Fruit fly (Drosophila melanogaster): ENCODE data around the gene CG13912.

CG13912 gene

DNA sequence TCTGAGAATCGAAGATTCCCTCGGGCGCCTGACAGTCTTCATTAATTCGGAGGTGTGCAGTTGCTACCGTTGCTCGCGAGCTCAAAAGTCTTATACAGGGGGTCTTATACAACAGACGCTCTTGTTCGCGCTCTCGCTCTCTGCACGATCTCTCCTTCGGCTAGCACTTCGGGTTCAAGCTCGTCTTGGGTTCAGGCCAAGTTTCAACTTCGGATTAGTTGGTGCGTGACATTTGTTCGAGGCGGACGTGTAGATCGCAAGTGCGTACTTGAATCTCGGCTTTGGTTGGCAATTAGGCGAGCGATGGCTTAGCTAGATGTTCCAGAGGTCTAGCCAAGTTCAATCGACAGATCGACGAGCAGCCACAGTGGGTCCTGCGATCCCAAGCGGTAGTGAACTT lies 18.8 kb downstream of the CG13912 start:
- TF ChIP-seq Dif (GFP tag; optimal IDR thresholded peaks at IDR 0.05; ENCODE audit: partially characterized antibody) (peak; percentile 36), lola (GFP tag; optimal IDR thresholded peaks at IDR 0.05) (no peak), dl (GFP tag; optimal IDR thresholded peaks at IDR 0.05; ENCODE audit: insufficient read depth in 1 of 2, partially characterized antibody in 2 of 2) (peak in 1 of 2 experiments; percentile 1)

DNA sequence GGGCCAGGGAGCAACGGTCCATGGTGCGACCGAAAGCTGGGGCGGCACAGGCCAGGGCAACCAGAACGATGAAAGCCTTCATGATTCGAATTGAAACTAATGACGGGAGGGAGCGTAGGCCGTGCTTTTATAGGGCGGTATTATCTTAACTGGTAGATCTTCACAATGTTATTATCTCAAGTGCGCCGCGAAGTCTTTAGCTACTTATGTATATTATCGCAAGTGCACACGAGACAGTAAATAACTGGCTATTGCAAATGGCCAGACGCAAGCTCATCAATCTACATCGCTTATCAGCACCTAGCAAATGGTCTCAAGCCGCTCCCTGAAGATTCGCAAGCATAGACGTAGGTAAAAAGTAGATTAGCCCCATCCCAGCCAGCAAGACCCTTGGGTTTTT lies 21.7 kb downstream of the CG13912 start, which contains the start of gene LysD:
LysD (minus strand) TSS at position 101 of the 400 bp plus-strand sequence.
- no peak for TF ChIP-seq Jra (GFP tag; optimal IDR thresholded peaks at IDR 0.05)
- TF ChIP-seq Abd-B (GFP tag; optimal IDR thresholded peaks at IDR 0.05): no peak
- TF ChIP-seq Mio (GFP tag; optimal IDR thresholded peaks at IDR 0.05): no peak
- no peak for TF ChIP-seq Myc (optimal IDR thresholded peaks at IDR 0.05)
- TF ChIP-seq CrebA (GFP tag; optimal IDR thresholded peaks at IDR 0.05; ENCODE audit: borderline replicate concordance): no peak
- no peak for TF ChIP-seq HLH106 (tag; optimal IDR thresholded peaks at IDR 0.05)
- TF ChIP-seq usp (GFP tag; optimal IDR thresholded peaks at IDR 0.05): no peak
- no peak for TF ChIP-seq Dif (GFP tag; optimal IDR thresholded peaks at IDR 0.05; ENCODE audit: partially characterized antibody)
- no peak for TF ChIP-seq rgr (GFP tag; optimal IDR thresholded peaks at IDR 0.05)
- no peak for TF ChIP-seq brk (GFP tag; optimal IDR thresholded peaks at IDR 0.05)
- TF ChIP-seq pan (optimal IDR thresholded peaks at IDR 0.05): no peak
- TF ChIP-seq h (GFP tag; optimal IDR thresholded peaks at IDR 0.05): no peak
- no peak for TF ChIP-seq OdsH (GFP tag; optimal IDR thresholded peaks at IDR 0.05)
- no peak for TF ChIP-seq dl (GFP tag; optimal IDR thresholded peaks at IDR 0.05; ENCODE audit: insufficient read depth in 1 of 2, partially characterized antibody in 2 of 2)

DNA sequence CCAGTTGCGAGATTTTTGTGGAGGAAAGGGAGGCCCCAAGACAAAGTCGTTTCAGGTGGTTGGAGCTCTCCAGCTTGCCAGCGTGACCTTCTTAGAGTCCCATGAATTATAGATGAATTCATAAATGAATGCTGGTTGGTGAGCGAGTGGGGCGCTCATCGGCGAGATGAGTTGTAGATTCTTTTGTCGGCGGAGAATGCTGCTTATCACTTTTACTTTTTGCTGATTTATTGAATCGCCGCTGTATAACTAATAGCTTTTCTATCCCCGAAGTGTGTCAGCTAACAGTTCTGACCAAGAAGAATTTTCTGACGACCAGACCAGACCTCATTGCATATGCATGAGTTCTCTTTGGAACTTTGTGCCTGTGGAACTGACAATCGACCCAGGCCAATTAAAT lies 22.7 kb downstream of the CG13912 start:
- TF ChIP-seq lola (GFP tag; optimal IDR thresholded peaks at IDR 0.05): no peak

DNA sequence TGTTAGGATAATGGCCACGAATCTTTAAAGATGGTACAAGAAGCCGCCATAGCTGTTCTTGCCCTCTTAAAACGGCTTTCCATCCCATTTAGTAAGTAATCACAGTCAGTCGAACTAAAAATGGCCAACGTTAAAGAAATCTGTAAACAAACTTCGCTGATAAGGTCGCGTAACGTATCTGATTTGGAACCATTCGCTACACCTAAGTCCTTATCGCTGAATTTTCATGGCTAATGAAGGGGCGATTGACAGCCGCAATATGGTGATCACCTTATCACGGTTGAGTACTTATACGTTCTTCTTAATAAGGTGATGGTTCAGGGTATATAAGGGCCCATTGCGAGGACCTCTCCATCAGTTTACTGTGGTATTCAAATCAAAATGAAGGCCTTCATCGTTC lies 23.2 kb downstream of the CG13912 start, which contains the start of gene LysE:
LysE (plus strand) TSS at position 257 of the 400 bp plus-strand sequence.
- TF ChIP-seq Vsx2 (GFP tag; optimal IDR thresholded peaks at IDR 0.05; ENCODE audit: partially characterized antibody): no peak
- TF ChIP-seq Sp1 (GFP tag; optimal IDR thresholded peaks at IDR 0.05): no peak
- TF ChIP-seq Hr78 (GFP tag; optimal IDR thresholded peaks at IDR 0.05): no peak
- TF ChIP-seq GATAd (GFP tag; optimal IDR thresholded peaks at IDR 0.05): no peak
- TF ChIP-seq foxo (GFP tag; optimal IDR thresholded peaks at IDR 0.05): no peak
- no peak for TF ChIP-seq dmrt93B (GFP tag; optimal IDR thresholded peaks at IDR 0.05)
- TF ChIP-seq fru (GFP tag; optimal IDR thresholded peaks at IDR 0.05): no peak
- no peak for TF ChIP-seq rgr (GFP tag; optimal IDR thresholded peaks at IDR 0.05)
- TF ChIP-seq sv (GFP tag; optimal IDR thresholded peaks at IDR 0.05): no peak
- TF ChIP-seq CG9705 (GFP tag; optimal IDR thresholded peaks at IDR 0.05): no peak
- no peak for TF ChIP-seq pan (optimal IDR thresholded peaks at IDR 0.05)

DNA sequence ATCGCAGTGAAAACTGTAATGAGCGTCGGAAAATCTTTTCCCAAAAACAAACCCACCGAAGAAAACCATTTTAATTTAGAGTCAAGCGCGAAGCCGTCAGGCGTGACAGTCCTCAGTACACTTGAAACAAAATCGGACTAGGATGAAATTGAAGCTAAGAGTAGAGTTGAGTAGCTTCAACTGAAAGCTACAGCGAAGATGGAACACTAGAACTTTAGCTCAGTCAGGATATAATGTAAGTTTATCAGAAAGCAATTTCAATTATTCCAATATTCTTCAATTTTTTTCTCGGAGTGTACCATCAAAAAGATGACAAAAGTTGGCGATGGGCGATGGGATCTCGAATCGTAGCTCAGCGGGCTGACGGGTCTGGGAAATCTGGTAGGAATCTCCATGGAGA lies 27.1 kb downstream of the CG13912 start:
- no peak for TF ChIP-seq sage (GFP tag; optimal IDR thresholded peaks at IDR 0.05)
- TF ChIP-seq N (GFP tag; optimal IDR thresholded peaks at IDR 0.05): no peak
- TF ChIP-seq Dfd (GFP tag; optimal IDR thresholded peaks at IDR 0.05): no peak
- no peak for TF ChIP-seq CG9705 (GFP tag; optimal IDR thresholded peaks at IDR 0.05)

DNA sequence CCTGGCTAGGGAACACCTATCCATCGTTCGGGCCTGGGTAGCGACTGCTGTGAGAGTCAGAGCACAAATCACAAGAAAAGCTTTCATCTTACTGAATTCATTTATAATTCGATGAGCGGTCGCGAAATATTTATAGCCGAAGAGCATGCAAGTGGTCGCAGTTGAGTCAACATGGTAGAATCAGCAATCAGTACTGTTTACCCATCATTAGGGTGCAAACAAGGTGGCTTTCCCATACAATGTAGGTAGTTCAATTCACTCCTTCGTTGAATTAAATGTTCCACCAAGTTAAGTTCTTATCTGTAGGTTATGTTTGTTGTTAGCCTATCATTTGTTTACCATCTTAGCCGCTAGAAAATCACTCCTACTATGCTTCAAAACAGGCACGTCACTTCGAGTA lies 29.2 kb downstream of the CG13912 start, which contains the start of gene LysP:
LysP (minus strand) TSS at position 101 of the 400 bp plus-strand sequence.
- TF ChIP-seq OdsH (GFP tag; optimal IDR thresholded peaks at IDR 0.05): no peak
- no peak for TF ChIP-seq Myc (optimal IDR thresholded peaks at IDR 0.05)
- TF ChIP-seq brk (GFP tag; optimal IDR thresholded peaks at IDR 0.05): no peak
- TF ChIP-seq h (GFP tag; optimal IDR thresholded peaks at IDR 0.05): peak; percentile 4
- TF ChIP-seq Rel (GFP tag; optimal IDR thresholded peaks at IDR 0.05): no peak
- TF ChIP-seq Rel (tag; optimal IDR thresholded peaks at IDR 0.05): no peak
- TF ChIP-seq foxo (GFP tag; optimal IDR thresholded peaks at IDR 0.05): peak in 1 of 2 experiments; percentile 3
- no peak for TF ChIP-seq Abd-B (GFP tag; optimal IDR thresholded peaks at IDR 0.05)
- no peak for TF ChIP-seq Hr83 (GFP tag; optimal IDR thresholded peaks at IDR 0.05; ENCODE audit: poor library complexity, severe bottlenecking)
- TF ChIP-seq woc (GFP tag; optimal IDR thresholded peaks at IDR 0.05): no peak
- TF ChIP-seq CrebA (GFP tag; optimal IDR thresholded peaks at IDR 0.05; ENCODE audit: borderline replicate concordance): no peak
- TF ChIP-seq sage (GFP tag; optimal IDR thresholded peaks at IDR 0.05): no peak
- no peak for TF ChIP-seq Dfd (GFP tag; optimal IDR thresholded peaks at IDR 0.05)
- no peak for TF ChIP-seq Sp1 (GFP tag; optimal IDR thresholded peaks at IDR 0.05)
- TF ChIP-seq usp (GFP tag; optimal IDR thresholded peaks at IDR 0.05): no peak
- no peak for TF ChIP-seq Hr78 (GFP tag; optimal IDR thresholded peaks at IDR 0.05)

Measured in whole organism, wandering third instar larva.